Worm (Caenorhabditis elegans) whole organism, L4 larva: ENCODE measurements around the gene srv-11.

Source experiments
- D1046.2 ChIP-seq: fragments of 200-800 bp; sonication (Bioruptor generic); IDR thresholded peaks from 2 replicates; pipeline ENCODE4 v1.3.6; 2022; ENCODE audit warnings: missing genetic modification characterization, missing compliant biosample characterization
- F37D6.2 ChIP-seq: sonication (generic microtip); optimal IDR thresholded peaks from 2 replicates; lab custom pipeline; 2016; ENCODE audit warnings: mild to moderate bottlenecking, missing genetic modification characterization, missing compliant biosample characterization
- F44E2.7 ChIP-seq: fragments of 200-800 bp; sonication (Bioruptor generic); IDR thresholded peaks from 2 replicates; pipeline ENCODE4 v2.1.2; 2022; ENCODE audit warnings: missing genetic modification characterization, missing compliant biosample characterization
- F49E8.2 ChIP-seq: sonication (generic microtip); optimal IDR thresholded peaks from 2 replicates; lab custom pipeline; 2016; ENCODE audit warnings: missing compliant biosample characterization, mild to moderate bottlenecking, missing genetic modification characterization, borderline replicate concordance
- R02D3.7 ChIP-seq: fragments of 150-350 bp; sonication (generic microtip); optimal IDR thresholded peaks from 3 replicates; lab custom pipeline; 2014; ENCODE audit warnings: missing biosample characterization, missing genetic modification characterization
- T20F7.1 ChIP-seq: fragments of 200-800 bp; sonication (Bioruptor generic); optimal IDR thresholded peaks from 2 replicates; lab custom pipeline; 2018; ENCODE audit warnings: mild to moderate bottlenecking, missing genetic modification characterization, missing compliant biosample characterization
- T26A8.4 ChIP-seq: fragments of 200-800 bp; sonication (Bioruptor generic); IDR thresholded peaks from 2 replicates; pipeline ENCODE4 v1.3.6; 2022; ENCODE audit warnings: missing genetic modification characterization, missing compliant biosample characterization
- Y5F2A.4 ChIP-seq: fragments of 200-800 bp; sonication (Bioruptor generic); optimal IDR thresholded peaks from 2 replicates; lab custom pipeline; 2018; ENCODE audit warnings: mild to moderate bottlenecking, missing genetic modification characterization, missing compliant biosample characterization
- Y75B8A.6 ChIP-seq: fragments of 200-800 bp; sonication (Bioruptor generic); IDR thresholded peaks from 2 replicates; pipeline ENCODE4 v1.3.6; 2022; ENCODE audit warnings: missing genetic modification reagents, missing genetic modification characterization, missing compliant biosample characterization
- ZK337.2 ChIP-seq: fragments of 200-800 bp; sonication (Bioruptor generic); IDR thresholded peaks from 2 replicates; pipeline ENCODE4 v1.3.6; 2022; ENCODE audit warnings: missing genetic modification reagents, missing genetic modification characterization, missing compliant biosample characterization
- aha-1 ChIP-seq: fragments of 150-350 bp; peaks from one replicate; lab custom pipeline; 2014; ENCODE audit warnings: missing biosample characterization, missing genetic modification characterization
- ama-1 ChIP-seq: fragments of 150-350 bp; optimal IDR thresholded peaks from 2 replicates; lab custom pipeline; 2014; ENCODE audit warnings: inconsistent platforms, mixed read lengths
- arid-1 ChIP-seq: fragments of 200-800 bp; sonication (Bioruptor generic); conservative IDR thresholded peaks from 2 replicates; pipeline ENCODE4 v1.3.6; 2022; ENCODE audit warnings: missing genetic modification reagents, missing genetic modification characterization, missing compliant biosample characterization
- attf-4 ChIP-seq: sonication (generic microtip); optimal IDR thresholded peaks from 3 replicates; lab custom pipeline; 2017; ENCODE audit warnings: missing biosample characterization, missing genetic modification characterization
- ceh-28 ChIP-seq: fragments of 150-350 bp; optimal IDR thresholded peaks from 2 replicates; lab custom pipeline; 2014; ENCODE audit warnings: missing biosample characterization, missing genetic modification reagents, missing genetic modification characterization
- ceh-44 ChIP-seq: fragments of 200-800 bp; sonication (Bioruptor generic); IDR thresholded peaks from 2 replicates; pipeline ENCODE4 v1.3.6; 2022; ENCODE audit warnings: missing genetic modification reagents, missing genetic modification characterization, missing compliant biosample characterization
- cey-2 ChIP-seq: sonication (generic microtip); optimal IDR thresholded peaks from 3 replicates; lab custom pipeline; 2017; ENCODE audit warnings: missing genetic modification characterization, mild to moderate bottlenecking, missing compliant biosample characterization, antibody characterized with exemption, borderline replicate concordance; ENCODE audit not compliant: insufficient read depth
- ctbp-1 ChIP-seq: fragments of 200-800 bp; sonication (Bioruptor generic); IDR thresholded peaks from 2 replicates; pipeline ENCODE4 v1.3.6; 2022; ENCODE audit warnings: missing genetic modification reagents, missing genetic modification characterization, missing compliant biosample characterization
- daf-19 ChIP-seq: fragments of 200-800 bp; sonication (Bioruptor generic); conservative IDR thresholded peaks from 2 replicates; pipeline ENCODE4 v1.3.6; 2022; ENCODE audit warnings: missing genetic modification characterization, missing compliant biosample characterization
- dmd-8 ChIP-seq: fragments of 200-800 bp; sonication (Bioruptor generic); IDR thresholded peaks from 2 replicates; pipeline ENCODE4 v1.3.6; 2022; ENCODE audit warnings: missing genetic modification characterization, missing compliant biosample characterization
- dve-1 ChIP-seq: sonication (generic microtip); optimal IDR thresholded peaks from 2 replicates; lab custom pipeline; 2017; ENCODE audit warnings: antibody characterized with exemption, mild to moderate bottlenecking, missing genetic modification characterization, missing compliant biosample characterization; ENCODE audit not compliant: insufficient read depth
- egl-27 ChIP-seq: sonication (generic microtip); optimal IDR thresholded peaks from 3 replicates; lab custom pipeline; 2017; ENCODE audit warnings: missing biosample characterization, missing genetic modification reagents, missing genetic modification characterization
- egl-43 ChIP-seq: fragments of 200-800 bp; sonication (Bioruptor generic); IDR thresholded peaks from 2 replicates; pipeline ENCODE4 v1.3.6; 2022; ENCODE audit warnings: missing genetic modification reagents, missing genetic modification characterization, missing compliant biosample characterization
- hlh-30 ChIP-seq: sonication (generic microtip); optimal IDR thresholded peaks from 2 replicates; lab custom pipeline; 2017; ENCODE audit warnings: antibody characterized with exemption, mild to moderate bottlenecking, missing genetic modification characterization, missing compliant biosample characterization; ENCODE audit not compliant: insufficient read depth
- hmg-1.1 ChIP-seq: fragments of 200-800 bp; sonication (Bioruptor generic); IDR thresholded peaks from 2 replicates; pipeline ENCODE4 v1.3.6; 2022; ENCODE audit warnings: missing genetic modification reagents, missing genetic modification characterization, missing compliant biosample characterization
- lim-7 ChIP-seq: fragments of 200-800 bp; sonication (Bioruptor generic); IDR thresholded peaks from 2 replicates; pipeline ENCODE4 v1.3.6; 2022; ENCODE audit warnings: missing genetic modification characterization, missing compliant biosample characterization
- lin-1 ChIP-seq: fragments of 200-800 bp; sonication (Bioruptor generic); IDR thresholded peaks from 2 replicates; pipeline ENCODE4 v1.3.6; 2022; ENCODE audit warnings: missing genetic modification reagents, missing genetic modification characterization, missing compliant biosample characterization
- lin-13 ChIP-seq: fragments of 150-350 bp; optimal IDR thresholded peaks from 2 replicates; lab custom pipeline; 2014; ENCODE audit warnings: missing biosample characterization, missing genetic modification reagents, missing genetic modification characterization
- lin-29 ChIP-seq: fragments of 200-800 bp; sonication (Bioruptor generic); IDR thresholded peaks from 2 replicates; pipeline ENCODE4 v1.3.6; 2022; ENCODE audit warnings: missing genetic modification reagents, missing genetic modification characterization, missing compliant biosample characterization
- lsy-2 ChIP-seq, 2 experiments: fragments of 150-350 bp in 1 of 2; sonication (generic microtip) in 1 of 2; optimal IDR thresholded peaks; 2 replicates each; lab custom pipeline; 2014 to 2017; ENCODE audit warnings: missing biosample characterization in 2 of 2, missing genetic modification characterization in 2 of 2
- madf-5 ChIP-seq, 2 experiments: fragments of 200-800 bp; sonication (Bioruptor generic); IDR thresholded peaks; 2 replicates each; pipeline ENCODE4 v1.3.6; 2022; ENCODE audit warnings: missing compliant biosample characterization in 2 of 2, missing genetic modification characterization in 2 of 2
- madf-9 ChIP-seq: fragments of 200-800 bp; sonication (Bioruptor generic); conservative IDR thresholded peaks from 2 replicates; pipeline ENCODE4 v1.3.6; 2022; ENCODE audit warnings: missing genetic modification reagents, missing genetic modification characterization, missing compliant biosample characterization
- mxl-3 ChIP-seq: fragments of 200-800 bp; sonication (Bioruptor generic); optimal IDR thresholded peaks from 2 replicates; lab custom pipeline; 2018; ENCODE audit warnings: mild to moderate bottlenecking, missing genetic modification characterization, missing compliant biosample characterization
- nhr-111 ChIP-seq: fragments of 200-800 bp; sonication (Bioruptor generic); optimal IDR thresholded peaks from 2 replicates; lab custom pipeline; 2018; ENCODE audit warnings: mild to moderate bottlenecking, missing genetic modification characterization, missing compliant biosample characterization
- nhr-237 ChIP-seq: sonication (generic microtip); optimal IDR thresholded peaks from 2 replicates; lab custom pipeline; 2017; ENCODE audit warnings: missing biosample characterization, missing genetic modification characterization
- nhr-25 ChIP-seq: sonication (generic microtip); optimal IDR thresholded peaks from 2 replicates; lab custom pipeline; 2017; ENCODE audit warnings: missing genetic modification characterization, mild to moderate bottlenecking, missing compliant biosample characterization, antibody characterized with exemption, moderate library complexity, borderline replicate concordance; ENCODE audit not compliant: insufficient read depth
- nhr-28 ChIP-seq: fragments of 150-350 bp; optimal IDR thresholded peaks from 2 replicates; lab custom pipeline; 2014; ENCODE audit warnings: missing biosample characterization, missing genetic modification characterization
- nhr-48 ChIP-seq: sonication (generic microtip); optimal IDR thresholded peaks from 2 replicates; lab custom pipeline; 2016; ENCODE audit warnings: mild to moderate bottlenecking, missing genetic modification characterization, missing compliant biosample characterization
- nhr-76 ChIP-seq: fragments of 150-350 bp; optimal IDR thresholded peaks from 2 replicates; lab custom pipeline; 2014; ENCODE audit warnings: missing biosample characterization, missing genetic modification characterization
- php-3 ChIP-seq: fragments of 200-800 bp; sonication (Bioruptor generic); IDR thresholded peaks from 2 replicates; pipeline ENCODE4 v1.3.6; 2022; ENCODE audit warnings: missing genetic modification reagents, missing genetic modification characterization, missing compliant biosample characterization
- rbr-2 ChIP-seq: sonication (generic microtip); optimal IDR thresholded peaks from 2 replicates; lab custom pipeline; 2016; ENCODE audit warnings: missing genotype, missing genetic modification characterization, missing compliant biosample characterization
- skn-1 ChIP-seq: fragments of 150-350 bp; optimal IDR thresholded peaks from 2 replicates; lab custom pipeline; 2014; ENCODE audit warnings: missing biosample characterization, missing genetic modification characterization
- spr-1 ChIP-seq: sonication (generic microtip); optimal IDR thresholded peaks from 2 replicates; lab custom pipeline; 2016; ENCODE audit warnings: mild to moderate bottlenecking, missing genetic modification characterization, missing compliant biosample characterization
- spr-3 ChIP-seq: fragments of 200-800 bp; sonication (Bioruptor generic); optimal IDR thresholded peaks from 2 replicates; lab custom pipeline; 2018; ENCODE audit warnings: mild to moderate bottlenecking, missing genetic modification characterization, missing compliant biosample characterization
- tag-97 ChIP-seq: fragments of 200-800 bp; sonication (Bioruptor generic); IDR thresholded peaks from 2 replicates; pipeline ENCODE4 v1.3.6; 2022; ENCODE audit warnings: missing genetic modification characterization, missing compliant biosample characterization
- tra-1 ChIP-seq: fragments of 200-800 bp; sonication (Bioruptor generic); IDR thresholded peaks from 2 replicates; pipeline ENCODE4 v1.3.6; 2022; ENCODE audit warnings: missing genetic modification reagents, missing genetic modification characterization, missing compliant biosample characterization
- unc-130 ChIP-seq: sonication (generic microtip); optimal IDR thresholded peaks from 2 replicates; lab custom pipeline; 2016; ENCODE audit warnings: missing genetic modification reagents, missing genetic modification characterization, missing compliant biosample characterization
- vab-7 ChIP-seq: fragments of 200-800 bp; sonication (Bioruptor generic); IDR thresholded peaks from 2 replicates; pipeline ENCODE4 v1.3.6; 2022; ENCODE audit warnings: missing genetic modification reagents, missing genetic modification characterization, missing compliant biosample characterization
- zag-1 ChIP-seq: fragments of 150-350 bp; optimal IDR thresholded peaks from 2 replicates; lab custom pipeline; 2014; ENCODE audit warnings: missing biosample characterization, missing genetic modification characterization
- zip-11 ChIP-seq: fragments of 200-800 bp; sonication (Bioruptor generic); IDR thresholded peaks from 2 replicates; pipeline ENCODE4 v1.3.6; 2022; ENCODE audit warnings: missing genetic modification characterization, missing compliant biosample characterization

Gene srv-11

DNA sequence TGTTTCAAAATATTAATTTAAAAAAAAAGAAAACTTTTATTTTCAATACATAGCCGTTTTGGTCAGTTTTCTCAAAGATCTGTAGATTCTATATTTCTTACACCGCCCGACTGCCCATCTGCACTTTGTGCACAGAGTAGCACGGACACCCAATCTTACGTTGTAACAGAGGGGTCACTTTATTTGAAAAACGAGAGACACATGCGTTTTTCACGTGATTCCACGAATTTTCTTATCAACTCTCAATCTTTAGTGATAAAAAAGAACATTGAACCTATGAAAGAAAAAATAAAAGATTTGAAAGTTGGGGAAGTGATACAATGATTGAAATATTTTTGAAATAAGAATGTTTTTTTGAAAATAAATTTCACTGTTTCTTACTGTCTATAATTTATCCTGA is 50.1 kb downstream of the srv-11 start (continued):
- TF ChIP-seq ctbp-1 (GFP tag; lab: Robert Waterston, UW) (no peak), R02D3.7 (tag; lab: Kevin White, UChicago) (no peak), spr-1 (tag; lab: Kevin White, UChicago) (no peak), T26A8.4 (GFP tag; lab: Robert Waterston, UW) (no peak), mxl-3 (GFP tag; lab: Kevin White, UChicago) (no peak), nhr-28 (peak; percentile 36), Y5F2A.4 (no peak), ama-1 (peak; percentile 25), dve-1 (peak; percentile 62), zag-1 (no peak), F49E8.2 (tag; lab: Kevin White, UChicago) (no peak), nhr-76 (tag; lab: Kevin White, UChicago) (no peak), hlh-30 (tag; lab: Kevin White, UChicago) (peak; percentile 79), egl-43 (GFP tag; lab: Robert Waterston, UW) (no peak), php-3 (GFP tag; lab: Robert Waterston, UW) (0 out of 2 replicates have a peak, but pooled peaks have one; percentile 48), madf-9 (GFP tag; lab: Robert Waterston, UW) (no peak), arid-1 (GFP tag; lab: Robert Waterston, UW) (no peak), lin-1 (GFP tag; lab: Robert Waterston, UW) (no peak), ZK337.2 (GFP tag; lab: Robert Waterston, UW) (no peak), egl-27 (tag; lab: Kevin White, UChicago) (no peak), nhr-25 (tag; lab: Kevin White, UChicago) (no peak), lim-7 (no peak), hmg-1.1 (GFP tag; lab: Robert Waterston, UW) (no peak), nhr-48 (tag; lab: Kevin White, UChicago) (no peak), cey-2 (tag; lab: Kevin White, UChicago) (no peak), lin-13 (GFP tag; lab: Kevin White, UChicago) (no peak), aha-1 (tag; lab: Kevin White, UChicago) (no peak)
- TF ChIP-seq, all 104 proteins: peak for 12

- TF ChIP-seq F44E2.7 (GFP tag; lab: Robert Waterston, UW) (no peak), nhr-111 (no peak), F37D6.2 (tag; lab: Kevin White, UChicago) (no peak), cey-2 (tag; lab: Kevin White, UChicago) (no peak), spr-3 (no peak), vab-7 (GFP tag; lab: Robert Waterston, UW) (no peak), attf-4 (tag; lab: Kevin White, UChicago) (no peak), skn-1 (no peak), mxl-3 (GFP tag; lab: Kevin White, UChicago) (peak; percentile 31), madf-5 (GFP tag; IDR thresholded peaks at IDR 0.05; lab: Robert Waterston, UW) (no peak), lin-29 (no peak), ceh-28 (no peak), dmd-8 (GFP tag; lab: Robert Waterston, UW) (no peak), ZK337.2 (GFP tag; lab: Robert Waterston, UW) (no peak), zag-1 (no peak), unc-130 (GFP tag; lab: Kevin White, UChicago) (no peak), T20F7.1 (GFP tag; lab: Kevin White, UChicago) (peak; percentile 18), tag-97 (GFP tag; lab: Robert Waterston, UW) (no peak), ceh-44 (GFP tag; lab: Robert Waterston, UW) (no peak), rbr-2 (no peak), spr-1 (tag; lab: Kevin White, UChicago) (no peak), madf-9 (GFP tag; lab: Robert Waterston, UW) (no peak), ctbp-1 (GFP tag; lab: Robert Waterston, UW) (no peak), zip-11 (GFP tag; lab: Robert Waterston, UW) (no peak), lsy-2 (tag; optimal IDR thresholded peaks at IDR 0.05; lab: Kevin White, UChicago) (peak in 1 of 2 experiments; percentile 38), D1046.2 (GFP tag; lab: Robert Waterston, UW) (no peak), daf-19 (GFP tag; lab: Robert Waterston, UW) (no peak), nhr-237 (tag; lab: Kevin White, UChicago) (no peak), Y75B8A.6 (no peak), ama-1 (peak; percentile 67), tra-1 (GFP tag; lab: Robert Waterston, UW) (peak; percentile 64; the same call in 1 of the 2 replicates)
Observed at ce11 chrIV:16170606-16171033, 50.8 kb downstream of the srv-11 start, which contains the start of gene gln-3. gln-3 (minus strand) TSS chrIV:16170678.
